Worm (Caenorhabditis elegans) whole organism, L4 larva: Measurements from ENCODE around the gene acr-8.
A peak's percentile ranks its signal among the peaks of the same experiment; 100 is the strongest.

Experiments
- F44E2.7 ChIP-seq: fragments of 200-800 bp; sonication (Bioruptor generic); IDR thresholded peaks from 2 replicates; pipeline ENCODE4 v2.1.2; 2022; ENCODE audit warnings: missing genetic modification characterization, missing compliant biosample characterization
- R02D3.7 ChIP-seq: fragments of 150-350 bp; sonication (generic microtip); optimal IDR thresholded peaks from 3 replicates; lab custom pipeline; 2014; ENCODE audit warnings: missing biosample characterization, missing genetic modification characterization
- T20F7.1 ChIP-seq: fragments of 200-800 bp; sonication (Bioruptor generic); optimal IDR thresholded peaks from 2 replicates; lab custom pipeline; 2018; ENCODE audit warnings: mild to moderate bottlenecking, missing genetic modification characterization, missing compliant biosample characterization
- Y48G9A.11 ChIP-seq: fragments of 200-800 bp; sonication (Bioruptor generic); IDR thresholded peaks from 2 replicates; pipeline ENCODE4 v1.3.6; 2022; ENCODE audit warnings: missing genetic modification reagents, missing genetic modification characterization, missing compliant biosample characterization
- attf-4 ChIP-seq: sonication (generic microtip); optimal IDR thresholded peaks from 3 replicates; lab custom pipeline; 2017; ENCODE audit warnings: missing biosample characterization, missing genetic modification characterization
- ceh-32 ChIP-seq: sonication (generic microtip); optimal IDR thresholded peaks from 2 replicates; lab custom pipeline; 2016; ENCODE audit warnings: mild to moderate bottlenecking, missing genetic modification characterization, missing compliant biosample characterization; ENCODE audit not compliant: poor library complexity
- ceh-44 ChIP-seq: fragments of 200-800 bp; sonication (Bioruptor generic); IDR thresholded peaks from 2 replicates; pipeline ENCODE4 v1.3.6; 2022; ENCODE audit warnings: missing genetic modification reagents, missing genetic modification characterization, missing compliant biosample characterization
- ceh-62 ChIP-seq: sonication (generic microtip); optimal IDR thresholded peaks from 2 replicates; lab custom pipeline; 2017; ENCODE audit warnings: missing biosample characterization, missing genetic modification characterization
- ctbp-1 ChIP-seq: fragments of 200-800 bp; sonication (Bioruptor generic); IDR thresholded peaks from 2 replicates; pipeline ENCODE4 v1.3.6; 2022; ENCODE audit warnings: missing genetic modification reagents, missing genetic modification characterization, missing compliant biosample characterization
- daf-16 ChIP-seq, 3 experiments: sonication (generic microtip); optimal IDR thresholded peaks; 2 replicates each; lab custom pipeline; 2016 to 2017; ENCODE audit warnings: missing genetic modification characterization in 3 of 3, missing genetic modification reagents in 3 of 3, mild to moderate bottlenecking in 2 of 3, missing compliant biosample characterization in 2 of 3, missing biosample characterization in 1 of 3, moderate library complexity in 1 of 3
- daf-8 ChIP-seq: fragments of 200-800 bp; sonication (Bioruptor generic); IDR thresholded peaks from 2 replicates; pipeline ENCODE4 v1.3.6; 2022; ENCODE audit warnings: missing genetic modification characterization, missing compliant biosample characterization
- dve-1 ChIP-seq: sonication (generic microtip); optimal IDR thresholded peaks from 2 replicates; lab custom pipeline; 2017; ENCODE audit warnings: antibody characterized with exemption, mild to moderate bottlenecking, missing genetic modification characterization, missing compliant biosample characterization; ENCODE audit not compliant: insufficient read depth
- egl-27 ChIP-seq: sonication (generic microtip); optimal IDR thresholded peaks from 3 replicates; lab custom pipeline; 2017; ENCODE audit warnings: missing biosample characterization, missing genetic modification reagents, missing genetic modification characterization
- egl-43 ChIP-seq: fragments of 200-800 bp; sonication (Bioruptor generic); IDR thresholded peaks from 2 replicates; pipeline ENCODE4 v1.3.6; 2022; ENCODE audit warnings: missing genetic modification reagents, missing genetic modification characterization, missing compliant biosample characterization
- fos-1 ChIP-seq: fragments of 150-350 bp; optimal IDR thresholded peaks from 2 replicates; lab custom pipeline; 2014; ENCODE audit warnings: missing biosample characterization, missing genetic modification characterization
- hif-1 ChIP-seq, 2 experiments: sonication (generic microtip); optimal IDR thresholded peaks; 2 replicates each; lab custom pipeline; 2016 to 2017; ENCODE audit warnings: missing compliant biosample characterization in 2 of 2, missing genetic modification characterization in 2 of 2, missing genetic modification reagents in 2 of 2, missing genotype in 2 of 2, mild to moderate bottlenecking in 1 of 2
- hlh-11 ChIP-seq: fragments of 200-800 bp; sonication (Bioruptor generic); optimal IDR thresholded peaks from 2 replicates; lab custom pipeline; 2018; ENCODE audit warnings: mild to moderate bottlenecking, missing genetic modification characterization, missing compliant biosample characterization
- hlh-30 ChIP-seq: sonication (generic microtip); optimal IDR thresholded peaks from 2 replicates; lab custom pipeline; 2017; ENCODE audit warnings: antibody characterized with exemption, mild to moderate bottlenecking, missing genetic modification characterization, missing compliant biosample characterization; ENCODE audit not compliant: insufficient read depth
- hmg-1.1 ChIP-seq: fragments of 200-800 bp; sonication (Bioruptor generic); IDR thresholded peaks from 2 replicates; pipeline ENCODE4 v1.3.6; 2022; ENCODE audit warnings: missing genetic modification reagents, missing genetic modification characterization, missing compliant biosample characterization
- lin-29 ChIP-seq: fragments of 200-800 bp; sonication (Bioruptor generic); IDR thresholded peaks from 2 replicates; pipeline ENCODE4 v1.3.6; 2022; ENCODE audit warnings: missing genetic modification reagents, missing genetic modification characterization, missing compliant biosample characterization
- lsy-2 ChIP-seq, 2 experiments: fragments of 150-350 bp in 1 of 2; sonication (generic microtip) in 1 of 2; optimal IDR thresholded peaks; 2 replicates each; lab custom pipeline; 2014 to 2017; ENCODE audit warnings: missing biosample characterization in 2 of 2, missing genetic modification characterization in 2 of 2
- madf-9 ChIP-seq: fragments of 200-800 bp; sonication (Bioruptor generic); conservative IDR thresholded peaks from 2 replicates; pipeline ENCODE4 v1.3.6; 2022; ENCODE audit warnings: missing genetic modification reagents, missing genetic modification characterization, missing compliant biosample characterization
- mdl-1 ChIP-seq, 2 experiments: fragments of 150-350 bp in 1 of 2; sonication (generic microtip) in 1 of 2; optimal IDR thresholded peaks; 2 replicates each; lab custom pipeline; 2014 to 2017; ENCODE audit warnings: missing biosample characterization in 2 of 2, missing genetic modification characterization in 2 of 2
- mep-1 ChIP-seq: fragments of 150-350 bp; sonication (generic microtip); optimal IDR thresholded peaks from 3 replicates; lab custom pipeline; 2014; ENCODE audit warnings: missing biosample characterization, missing genetic modification characterization
- mes-2 ChIP-seq: sonication (generic microtip); optimal IDR thresholded peaks from 2 replicates; lab custom pipeline; 2016; ENCODE audit warnings: missing genotype, mild to moderate bottlenecking, missing genetic modification characterization, missing compliant biosample characterization; ENCODE audit not compliant: poor library complexity, severe bottlenecking
- mxl-2 ChIP-seq: fragments of 200-800 bp; sonication (Bioruptor generic); conservative IDR thresholded peaks from 2 replicates; pipeline ENCODE4 v1.3.6; 2022; ENCODE audit warnings: missing genetic modification reagents, missing genetic modification characterization, missing compliant biosample characterization
- mxl-3 ChIP-seq: fragments of 200-800 bp; sonication (Bioruptor generic); optimal IDR thresholded peaks from 2 replicates; lab custom pipeline; 2018; ENCODE audit warnings: mild to moderate bottlenecking, missing genetic modification characterization, missing compliant biosample characterization
- nhr-10 ChIP-seq: fragments of 150-350 bp; optimal IDR thresholded peaks from 2 replicates; lab custom pipeline; 2014; ENCODE audit warnings: missing biosample characterization, missing genetic modification characterization
- nhr-102 ChIP-seq: sonication (generic microtip); optimal IDR thresholded peaks from 2 replicates; lab custom pipeline; 2016; ENCODE audit warnings: mild to moderate bottlenecking, missing genetic modification characterization, moderate library complexity, missing compliant biosample characterization
- nhr-11 ChIP-seq: fragments of 150-350 bp; optimal IDR thresholded peaks from 2 replicates; lab custom pipeline; 2014; ENCODE audit warnings: missing biosample characterization, missing genetic modification characterization
- nhr-237 ChIP-seq: sonication (generic microtip); optimal IDR thresholded peaks from 2 replicates; lab custom pipeline; 2017; ENCODE audit warnings: missing biosample characterization, missing genetic modification characterization
- nhr-41 ChIP-seq: fragments of 200-800 bp; sonication (Bioruptor generic); IDR thresholded peaks from 2 replicates; pipeline ENCODE4 v1.3.6; 2022; ENCODE audit warnings: missing genetic modification reagents, missing genetic modification characterization, missing compliant biosample characterization
- nhr-6 ChIP-seq: fragments of 150-350 bp; optimal IDR thresholded peaks from 2 replicates; lab custom pipeline; 2014; ENCODE audit warnings: missing biosample characterization, missing genetic modification characterization
- nhr-77 ChIP-seq: fragments of 150-350 bp; optimal IDR thresholded peaks from 2 replicates; lab custom pipeline; 2014; ENCODE audit warnings: missing biosample characterization, missing genetic modification characterization
- pha-4 ChIP-seq, 2 experiments: fragments of 150-350 bp in 1 of 2; fragments of 200-800 bp in 1 of 2; sonication (Bioruptor generic) in 1 of 2; IDR thresholded peaks in 1 of 2; optimal IDR thresholded peaks in 1 of 2; 2 replicates each; pipeline versions ENCODE4 v1.3.6 to Lab custom; 2014 to 2022; ENCODE audit warnings: missing genetic modification characterization in 2 of 2, missing genetic modification reagents in 2 of 2, missing biosample characterization in 1 of 2, missing compliant biosample characterization in 1 of 2
- php-3 ChIP-seq: fragments of 200-800 bp; sonication (Bioruptor generic); IDR thresholded peaks from 2 replicates; pipeline ENCODE4 v1.3.6; 2022; ENCODE audit warnings: missing genetic modification reagents, missing genetic modification characterization, missing compliant biosample characterization
- rbr-2 ChIP-seq: sonication (generic microtip); optimal IDR thresholded peaks from 2 replicates; lab custom pipeline; 2016; ENCODE audit warnings: missing genotype, missing genetic modification characterization, missing compliant biosample characterization
- sdz-12 ChIP-seq: fragments of 200-800 bp; sonication (Bioruptor generic); optimal IDR thresholded peaks from 2 replicates; lab custom pipeline; 2018; ENCODE audit warnings: mild to moderate bottlenecking, missing genetic modification characterization, missing compliant biosample characterization
- set-16 ChIP-seq: fragments of 200-800 bp; sonication (Bioruptor generic); IDR thresholded peaks from 2 replicates; pipeline ENCODE4 v1.3.6; 2022; ENCODE audit warnings: missing genetic modification reagents, missing genetic modification characterization, missing compliant biosample characterization
- snpc-1.2 ChIP-seq: fragments of 200-800 bp; sonication (Bioruptor generic); IDR thresholded peaks from 2 replicates; pipeline ENCODE4 v1.3.6; 2022; ENCODE audit warnings: missing genetic modification reagents, missing genetic modification characterization, missing compliant biosample characterization
- snpc-4 ChIP-seq: fragments of 150-350 bp; optimal IDR thresholded peaks from 2 replicates; lab custom pipeline; 2014; ENCODE audit warnings: missing biosample characterization, missing genetic modification characterization
- spr-3 ChIP-seq: fragments of 200-800 bp; sonication (Bioruptor generic); optimal IDR thresholded peaks from 2 replicates; lab custom pipeline; 2018; ENCODE audit warnings: mild to moderate bottlenecking, missing genetic modification characterization, missing compliant biosample characterization
- unc-130 ChIP-seq: sonication (generic microtip); optimal IDR thresholded peaks from 2 replicates; lab custom pipeline; 2016; ENCODE audit warnings: missing genetic modification reagents, missing genetic modification characterization, missing compliant biosample characterization
- unc-62 ChIP-seq, 3 experiments: fragments of 150-350 bp in 1 of 3; sonication (generic microtip); optimal IDR thresholded peaks in 2 of 3; peaks in 1 of 3; 1 replicate in 1 of 3; 2 replicates in 2 of 3; lab custom pipeline; 2014 to 2017; ENCODE audit warnings: missing biosample characterization in 3 of 3, missing genetic modification characterization in 3 of 3, missing genetic modification reagents in 3 of 3, missing genotype in 1 of 3
- zag-1 ChIP-seq: fragments of 150-350 bp; optimal IDR thresholded peaks from 2 replicates; lab custom pipeline; 2014; ENCODE audit warnings: missing biosample characterization, missing genetic modification characterization
- zip-2 ChIP-seq: fragments of 150-350 bp; optimal IDR thresholded peaks from 2 replicates; lab custom pipeline; 2014; ENCODE audit warnings: missing biosample characterization, missing genetic modification characterization

Gene acr-8

DNA sequence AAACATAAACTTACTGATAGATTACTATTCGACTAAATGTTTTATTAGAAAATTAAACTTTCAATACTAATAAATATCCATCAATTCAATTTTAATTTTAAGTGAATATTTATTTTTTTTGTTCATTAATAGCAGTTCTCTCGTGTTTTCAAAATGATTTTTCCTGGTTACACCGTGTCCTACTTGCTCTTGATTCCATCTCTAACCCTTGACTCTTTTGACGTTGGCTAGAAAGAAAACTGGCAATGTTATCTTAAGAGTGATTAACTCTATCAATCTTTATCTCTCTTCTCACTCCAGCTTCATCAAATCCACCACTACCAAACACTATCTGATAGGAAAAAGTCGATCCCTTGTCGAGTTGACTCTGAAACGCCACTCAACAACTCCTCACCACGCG is at the start of gene acr-8:
TSS of gene acr-8 (plus strand) at position 301 of the 400 bp plus-strand sequence.
- TF ChIP-seq sdz-12 (GFP tag; lab: Kevin White, UChicago) (no peak), zip-2 (tag; lab: Kevin White, UChicago) (no peak), php-3 (no peak), attf-4 (tag; lab: Kevin White, UChicago) (no peak), snpc-4 (tag; lab: Kevin White, UChicago) (no peak), hlh-11 (no peak), unc-62 (GFP tag; optimal IDR thresholded peaks at IDR 0.05 in 1 of 2; lab: Kevin White, UChicago) (peak in 1 of 2 experiments; percentile 53), unc-62 (tag; optimal IDR thresholded peaks at IDR 0.05; lab: Kevin White, UChicago) (no peak)

DNA sequence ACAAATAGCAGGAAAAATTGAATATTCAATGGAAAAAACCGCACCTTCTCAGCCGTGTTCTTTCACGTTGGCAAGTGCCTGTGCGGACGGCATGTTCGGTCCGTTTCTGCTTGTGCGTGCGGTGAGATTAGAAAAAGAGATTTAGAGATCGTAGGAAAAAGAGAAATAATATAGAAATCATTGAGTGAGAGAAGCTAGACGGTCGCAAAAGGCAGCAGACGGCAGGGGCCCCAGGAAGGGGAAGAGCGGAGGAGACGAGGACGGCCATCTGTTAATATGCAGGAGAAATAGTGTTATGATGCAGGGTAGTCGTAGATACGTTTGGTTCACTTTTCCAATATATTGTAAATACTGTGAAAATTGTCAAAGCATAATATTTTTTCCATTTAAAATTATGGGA is 40.0 kb upstream of the acr-8 start, which contains the start of gene Y49A10A.2:
TSS of gene Y49A10A.2 (minus strand) at position 109 of the 400 bp plus-strand sequence.
- TF ChIP-seq mdl-1 (tag; optimal IDR thresholded peaks at IDR 0.05; lab: Kevin White, UChicago) (peak in 1 of 2 experiments; percentile 24), snpc-4 (tag; lab: Kevin White, UChicago) (no peak), mep-1 (tag; lab: Kevin White, UChicago) (peak; percentile 1), nhr-41 (GFP tag; lab: Robert Waterston, UW) (no peak), dve-1 (tag; lab: Kevin White, UChicago) (peak; percentile 1), fos-1 (no peak), nhr-77 (tag; lab: Kevin White, UChicago) (no peak), rbr-2 (tag; lab: Kevin White, UChicago) (peak; percentile 41), hif-1 (tag; optimal IDR thresholded peaks at IDR 0.05; lab: Kevin White, UChicago) (peak in 1 of 2 experiments; percentile 3), hlh-11 (peak; percentile 33), unc-130 (GFP tag; lab: Kevin White, UChicago) (no peak), mxl-2 (GFP tag; lab: Robert Waterston, UW) (no peak), lin-29 (GFP tag; lab: Robert Waterston, UW) (no peak), egl-43 (GFP tag; lab: Robert Waterston, UW) (no peak), set-16 (no peak), ctbp-1 (GFP tag; lab: Robert Waterston, UW) (no peak), attf-4 (tag; lab: Kevin White, UChicago) (no peak), T20F7.1 (no peak), zip-2 (tag; lab: Kevin White, UChicago) (no peak), nhr-11 (tag; lab: Kevin White, UChicago) (no peak), spr-3 (GFP tag; lab: Kevin White, UChicago) (no peak), daf-8 (no peak), ceh-62 (tag; lab: Kevin White, UChicago) (no peak), hmg-1.1 (peak; percentile 31; the same call in 1 of the 2 replicates), ceh-32 (tag; lab: Kevin White, UChicago) (no peak), nhr-10 (tag; lab: Kevin White, UChicago) (no peak), lsy-2 (tag; optimal IDR thresholded peaks at IDR 0.05; lab: Kevin White, UChicago) (peak in 1 of 2 experiments; percentile 4), unc-62 (GFP tag; optimal IDR thresholded peaks at IDR 0.05 in 1 of 2; lab: Kevin White, UChicago) (no peak), unc-62 (tag; optimal IDR thresholded peaks at IDR 0.05; lab: Kevin White, UChicago) (no peak), daf-16 (GFP tag; optimal IDR thresholded peaks at IDR 0.05; lab: Kevin White, UChicago) (no peak), daf-16 (tag; optimal IDR thresholded peaks at IDR 0.05; lab: Kevin White, UChicago) (no peak), nhr-237 (tag; lab: Kevin White, UChicago) (no peak), mxl-3 (GFP tag; lab: Kevin White, UChicago) (no peak), nhr-6 (no peak), pha-4 (GFP tag; IDR thresholded peaks at IDR 0.05; lab: Robert Waterston, UW) (no peak), pha-4 (tag; optimal IDR thresholded peaks at IDR 0.05; lab: Kevin White, UChicago) (no peak), zag-1 (tag; lab: Kevin White, UChicago) (no peak), snpc-1.2 (GFP tag; lab: Robert Waterston, UW) (no peak), nhr-102 (tag; lab: Kevin White, UChicago) (no peak), F44E2.7 (GFP tag; lab: Robert Waterston, UW) (no peak), hlh-30 (tag; lab: Kevin White, UChicago) (peak; percentile 10), php-3 (no peak), madf-9 (GFP tag; lab: Robert Waterston, UW) (no peak), R02D3.7 (tag; lab: Kevin White, UChicago) (no peak), Y48G9A.11 (GFP tag; lab: Robert Waterston, UW) (no peak), egl-27 (tag; lab: Kevin White, UChicago) (no peak), ceh-44 (GFP tag; lab: Robert Waterston, UW) (no peak), mes-2 (tag; lab: Kevin White, UChicago) (peak; percentile 66)
